Fruit fly (Drosophila melanogaster) whole organism, embryonic: ENCODE measurements around the gene CG10628.
A peak's percentile ranks its signal among the peaks of the same experiment; 100 is the strongest.

Source experiments
- Awh ChIP-seq: fragments of 200-800 bp; sonication (Bioruptor generic); IDR thresholded peaks from 2 replicates; pipeline ENCODE4, ENCODE4 v1.3.6; 2022; ENCODE audit warnings: missing biosample characterization, missing genetic modification characterization
- CG10321 ChIP-seq: fragments of 200-800 bp; sonication (Bioruptor generic); IDR thresholded peaks from 2 replicates; pipeline ENCODE4 v1.3.6; 2022; ENCODE audit warnings: missing biosample characterization, missing genetic modification characterization
- CG10366 ChIP-seq: fragments of 200-800 bp; sonication (Bioruptor generic); IDR thresholded peaks from 2 replicates; pipeline ENCODE4 v1.3.6; 2022; ENCODE audit warnings: missing biosample characterization, missing genetic modification characterization
- CG10959 ChIP-seq: fragments of 200-800 bp; sonication (Bioruptor generic); IDR thresholded peaks from 2 replicates; pipeline ENCODE4 v1.3.6; 2022; ENCODE audit warnings: missing biosample characterization, missing genetic modification characterization
- CG11247 ChIP-seq: fragments of 200-800 bp; sonication (Bioruptor generic); IDR thresholded peaks from 2 replicates; pipeline ENCODE4 v1.3.6; 2022; ENCODE audit warnings: missing biosample characterization, missing genetic modification characterization
- CG11560 ChIP-seq: fragments of 200-800 bp; sonication (Bioruptor generic); IDR thresholded peaks from 3 replicates; pipeline ENCODE4 v1.3.6; 2022; ENCODE audit warnings: missing biosample characterization, missing genetic modification characterization
- CG12769 ChIP-seq: fragments of 200-800 bp; sonication (Bioruptor generic); optimal IDR thresholded peaks from 2 replicates; lab custom pipeline; 2019; ENCODE audit warnings: missing biosample characterization, mild to moderate bottlenecking, missing genetic modification characterization, moderate library complexity
- CG12942 ChIP-seq: fragments of 200-800 bp; sonication (Bioruptor generic); optimal IDR thresholded peaks from 3 replicates; lab custom pipeline; 2016; ENCODE audit warnings: missing biosample characterization, missing genetic modification characterization
- CG13287 ChIP-seq: fragments of 200-800 bp; sonication (Bioruptor generic); IDR thresholded peaks from 2 replicates; pipeline ENCODE4 v1.3.6; 2022; ENCODE audit warnings: missing biosample characterization, missing genetic modification characterization; ENCODE audit not compliant: partially characterized antibody
- CG14710 ChIP-seq: fragments of 200-800 bp; sonication (Bioruptor generic); optimal IDR thresholded peaks from 3 replicates; lab custom pipeline; 2019; ENCODE audit warnings: missing biosample characterization, mild to moderate bottlenecking, missing genetic modification characterization, moderate library complexity
- CG1832 ChIP-seq: fragments of 200-800 bp; sonication (Bioruptor generic); optimal IDR thresholded peaks from 2 replicates; lab custom pipeline; 2017; ENCODE audit warnings: missing biosample characterization, mild to moderate bottlenecking, missing genetic modification characterization, inconsistent platforms
- CG3163 ChIP-seq: fragments of 200-800 bp; sonication (Bioruptor generic); optimal IDR thresholded peaks from 3 replicates; lab custom pipeline; 2016; ENCODE audit warnings: missing biosample characterization, missing genetic modification characterization
- CG32532 ChIP-seq: fragments of 200-800 bp; sonication (Bioruptor generic); IDR thresholded peaks from 2 replicates; pipeline ENCODE4 v1.3.6; 2022; ENCODE audit warnings: missing biosample characterization, missing genetic modification characterization
- CG34422 ChIP-seq: fragments of 200-800 bp; sonication (Bioruptor generic); IDR thresholded peaks from 3 replicates; pipeline ENCODE4 v1.3.6; 2022; ENCODE audit warnings: missing biosample characterization, missing genetic modification characterization
- CG3726 ChIP-seq: fragments of 200-800 bp; sonication (Bioruptor generic); IDR thresholded peaks from 3 replicates; pipeline ENCODE4, ENCODE4 v1.3.6; 2022; ENCODE audit warnings: missing biosample characterization, missing genetic modification characterization
- CG3838 ChIP-seq: fragments of 200-800 bp; sonication (Bioruptor generic); optimal IDR thresholded peaks from 3 replicates; lab custom pipeline; 2016; ENCODE audit warnings: missing biosample characterization, missing genetic modification characterization
- CG4707 ChIP-seq: fragments of 200-800 bp; sonication (Bioruptor generic); optimal IDR thresholded peaks from 2 replicates; lab custom pipeline; 2018; ENCODE audit warnings: missing biosample characterization, mild to moderate bottlenecking, missing genetic modification characterization, moderate library complexity
- CG8089 ChIP-seq: fragments of 200-800 bp; sonication (Bioruptor generic); optimal IDR thresholded peaks from 3 replicates; lab custom pipeline; 2016; ENCODE audit warnings: missing biosample characterization, missing genetic modification characterization
- CG8765 ChIP-seq: fragments of 200-800 bp; sonication (Bioruptor generic); IDR thresholded peaks from 2 replicates; pipeline ENCODE4 v1.3.6; 2022; ENCODE audit warnings: missing biosample characterization, missing genetic modification characterization
- CrebB ChIP-seq: fragments of 200-800 bp; sonication (Bioruptor generic); optimal IDR thresholded peaks from 3 replicates; lab custom pipeline; 2018; ENCODE audit warnings: missing biosample characterization, mild to moderate bottlenecking, missing genetic modification characterization
- Drgx ChIP-seq: fragments of 200-800 bp; sonication (Bioruptor generic); IDR thresholded peaks from 2 replicates; pipeline ENCODE4 v1.3.6; 2022; ENCODE audit warnings: missing biosample characterization, missing genetic modification characterization
- E2f1 ChIP-seq: fragments of 200-800 bp; sonication (Bioruptor generic); IDR thresholded peaks from 2 replicates; pipeline ENCODE4 v1.3.6; 2022; ENCODE audit warnings: missing biosample characterization, missing genetic modification characterization
- GATAe ChIP-seq: fragments of 200-800 bp; sonication (Bioruptor generic); conservative IDR thresholded peaks from 2 replicates; pipeline ENCODE4 v1.3.6; 2022; ENCODE audit warnings: missing biosample characterization, missing genetic modification characterization
- Hr51 ChIP-seq, 2 experiments: fragments of 200-800 bp; sonication (Bioruptor generic); optimal IDR thresholded peaks; 2 replicates in 1 of 2; 3 replicates in 1 of 2; lab custom pipeline; 2016 to 2018; ENCODE audit warnings: missing biosample characterization in 2 of 2, missing genetic modification characterization in 2 of 2, mild to moderate bottlenecking in 1 of 2, moderate library complexity in 1 of 2
- Kr ChIP-seq: fragments of 200-800 bp; sonication (Bioruptor generic); optimal IDR thresholded peaks from 2 replicates; lab custom pipeline; 2017; ENCODE audit warnings: missing biosample characterization, mild to moderate bottlenecking, missing genetic modification characterization
- Med ChIP-seq: fragments of 200-800 bp; sonication (Bioruptor generic); peaks from one replicate; lab custom pipeline; 2016; ENCODE audit warnings: missing biosample characterization, missing genetic modification characterization, mild to moderate bottlenecking, inconsistent platforms, moderate library complexity
- Meics ChIP-seq: fragments of 200-800 bp; sonication (Bioruptor generic); optimal IDR thresholded peaks from 2 replicates; lab custom pipeline; 2017; ENCODE audit warnings: missing biosample characterization, mild to moderate bottlenecking, missing genetic modification characterization
- Nf-YB ChIP-seq: fragments of 200-800 bp; sonication (Bioruptor generic); optimal IDR thresholded peaks from 3 replicates; lab custom pipeline; 2019; ENCODE audit warnings: missing biosample characterization, mild to moderate bottlenecking, missing genetic modification characterization, moderate library complexity
- Nf-YC ChIP-seq: fragments of 200-800 bp; optimal IDR thresholded peaks from 3 replicates; lab custom pipeline; 2019; ENCODE audit warnings: missing biosample characterization, mild to moderate bottlenecking, missing genetic modification characterization, moderate library complexity
- Xrp1 ChIP-seq: fragments of 200-800 bp; sonication (Bioruptor generic); IDR thresholded peaks from 2 replicates; pipeline ENCODE4 v1.3.6; 2022; ENCODE audit warnings: missing biosample characterization, missing genetic modification characterization
- bcd ChIP-seq: fragments of 200-800 bp; sonication (Bioruptor generic); optimal IDR thresholded peaks from 2 replicates; lab custom pipeline; 2017; ENCODE audit warnings: missing biosample characterization, mild to moderate bottlenecking, missing genetic modification characterization
- bigmax ChIP-seq: fragments of 200-800 bp; sonication (Bioruptor generic); optimal IDR thresholded peaks from 2 replicates; lab custom pipeline; 2018; ENCODE audit warnings: missing biosample characterization, mild to moderate bottlenecking, missing genetic modification characterization
- chinmo ChIP-seq: fragments of 200-800 bp; sonication (Bioruptor generic); IDR thresholded peaks from 4 replicates; pipeline ENCODE4 v1.3.6; 2022; ENCODE audit warnings: missing biosample characterization, missing genetic modification characterization; ENCODE audit not compliant: partially characterized antibody
- corto ChIP-seq: fragments of 200-800 bp; sonication (Bioruptor generic); optimal IDR thresholded peaks from 2 replicates; lab custom pipeline; 2016; ENCODE audit warnings: missing biosample characterization, mild to moderate bottlenecking, missing genetic modification characterization, moderate library complexity
- disco-r ChIP-seq: fragments of 200-800 bp; sonication (Bioruptor generic); optimal IDR thresholded peaks from 2 replicates; lab custom pipeline; 2016; ENCODE audit warnings: missing biosample characterization, missing genetic modification characterization
- dpn ChIP-seq, 2 experiments: fragments of 200-800 bp; sonication (Bioruptor generic); optimal IDR thresholded peaks; 3 replicates each; lab custom pipeline; 2016; ENCODE audit warnings: missing biosample characterization in 2 of 2, missing genetic modification characterization in 2 of 2
- eve ChIP-seq, 2 experiments: fragments of >200 bp; optimal IDR thresholded peaks; 2 replicates each; lab custom pipeline; 2017; ENCODE audit warnings: missing biosample characterization in 2 of 2, missing genetic modification characterization in 2 of 2
- ewg ChIP-seq: fragments of 200-800 bp; sonication (Bioruptor generic); optimal IDR thresholded peaks from 3 replicates; lab custom pipeline; 2017; ENCODE audit warnings: mild to moderate bottlenecking, missing biosample characterization, missing genetic modification reagents, missing genetic modification characterization
- exex ChIP-seq: fragments of 200-800 bp; sonication (Bioruptor generic); optimal IDR thresholded peaks from 4 replicates; lab custom pipeline; 2018; ENCODE audit warnings: missing biosample characterization, mild to moderate bottlenecking, missing genetic modification characterization, moderate library complexity
- jigr1 ChIP-seq: fragments of 200-800 bp; sonication (Bioruptor generic); IDR thresholded peaks from 3 replicates; pipeline ENCODE4 v1.3.6; 2022; ENCODE audit warnings: missing biosample characterization, missing genetic modification characterization
- seq ChIP-seq: fragments of 200-800 bp; sonication (Bioruptor generic); IDR thresholded peaks from 2 replicates; pipeline ENCODE4 v1.3.6; 2022; ENCODE audit warnings: missing biosample characterization, missing genetic modification characterization
- sqz ChIP-seq: fragments of 200-800 bp; sonication (Bioruptor generic); optimal IDR thresholded peaks from 3 replicates; lab custom pipeline; 2018; ENCODE audit warnings: missing biosample characterization, mild to moderate bottlenecking, missing genetic modification characterization
- unc-4 ChIP-seq: fragments of 200-800 bp; sonication (Bioruptor generic); IDR thresholded peaks from 2 replicates; pipeline ENCODE4 v1.3.6; 2022; ENCODE audit warnings: missing biosample characterization, missing genetic modification characterization; ENCODE audit not compliant: partially characterized antibody
- usp ChIP-seq: fragments of >200 bp; optimal IDR thresholded peaks from 2 replicates; lab custom pipeline; 2017; ENCODE audit warnings: missing biosample characterization, missing genetic modification characterization
- yki ChIP-seq: fragments of >200 bp; optimal IDR thresholded peaks from 3 replicates; lab custom pipeline; 2018
- zfh2 ChIP-seq: fragments of 200-800 bp; sonication (Bioruptor generic); optimal IDR thresholded peaks from 2 replicates; lab custom pipeline; 2016; ENCODE audit warnings: missing biosample characterization, missing genetic modification characterization

CG10628 gene

dm6 chr2L:19769703-19770102 is 11.3 kb upstream of the CG10628 start (continued):
- TF ChIP-seq Xrp1 (GFP tag; lab: Robert Waterston, UW) (no peak), ewg (GFP tag; lab: Kevin White, UChicago) (no peak), CG8089 (GFP tag; lab: Kevin White, UChicago) (no peak), bcd (GFP tag; lab: Kevin White, UChicago) (no peak), Nf-YB (GFP tag; lab: Kevin White, UChicago) (peak; percentile 97), jigr1 (GFP tag; lab: Robert Waterston, UW) (no peak), unc-4 (GFP tag; lab: Robert Waterston, UW) (no peak), disco-r (GFP tag; lab: Kevin White, UChicago) (no peak), Hr51 (GFP tag; optimal IDR thresholded peaks at IDR 0.05; lab: Kevin White, UChicago) (no peak), CG10321 (GFP tag; lab: Robert Waterston, UW) (peak; percentile 89), GATAe (GFP tag; lab: Robert Waterston, UW) (no peak), usp (GFP tag; lab: Kevin White, UChicago) (no peak), CG3726 (GFP tag; lab: Robert Waterston, UW) (no peak), CG1832 (GFP tag; lab: Kevin White, UChicago) (peak; percentile 69), yki (lab: Kevin White, UChicago) (no peak), CG12942 (GFP tag; lab: Kevin White, UChicago) (no peak)

- TF ChIP-seq CG10321 (GFP tag; lab: Robert Waterston, UW) (peak; percentile 46; the same call in 1 of the 2 replicates), Awh (GFP tag; lab: Robert Waterston, UW) (no peak), CG34422 (GFP tag; lab: Robert Waterston, UW) (0 out of 3 replicates have a peak, but pooled peaks have one; percentile 23), bigmax (GFP tag; lab: Kevin White, UChicago) (no peak), CG1832 (GFP tag; lab: Kevin White, UChicago) (peak; percentile 10), E2f1 (GFP tag; lab: Robert Waterston, UW) (no peak), CG8765 (GFP tag; lab: Robert Waterston, UW) (0 out of 2 replicates have a peak, but pooled peaks have one; percentile 27)
Observed at dm6 chr2L:19768967-19769366, 10.6 kb upstream of the CG10628 start, which contains the start of gene bsh. TSS of gene bsh (minus strand) at chr2L:19769067.

dm6 chr2L:19765406-19765805 is 7.0 kb upstream of the CG10628 start:
- TF ChIP-seq CG10959 (GFP tag; lab: Robert Waterston, UW) (no peak), CG3838 (GFP tag; lab: Kevin White, UChicago) (no peak), CG11560 (no peak), CG4707 (no peak), ewg (GFP tag; lab: Kevin White, UChicago) (peak; percentile 69), Drgx (GFP tag; lab: Robert Waterston, UW) (no peak), Med (GFP tag; lab: Kevin White, UChicago) (peak; percentile 34), CG32532 (GFP tag; lab: Robert Waterston, UW) (no peak), Nf-YB (GFP tag; lab: Kevin White, UChicago) (peak; percentile 83), Nf-YC (tag; lab: Kevin White, UChicago) (peak; percentile 89), seq (GFP tag; lab: Robert Waterston, UW) (peak; percentile 62; the same call in 1 of the 2 replicates), zfh2 (GFP tag; lab: Kevin White, UChicago) (no peak), chinmo (0 out of 4 replicates have a peak, but pooled peaks have one; percentile 49)

- TF ChIP-seq eve (GFP tag; optimal IDR thresholded peaks at IDR 0.05; lab: Kevin White, UChicago): peak in 1 of 2 experiments; percentile 18
- TF ChIP-seq Meics (GFP tag; lab: Kevin White, UChicago): peak; percentile 45
- TF ChIP-seq CrebB (tag; lab: Kevin White, UChicago): no peak
- peak; percentile 17 for TF ChIP-seq CG12769 (tag; lab: Kevin White, UChicago)
- TF ChIP-seq CG14710 (tag; lab: Kevin White, UChicago): peak; percentile 21
- TF ChIP-seq exex (tag; lab: Kevin White, UChicago): peak; percentile 54
- TF ChIP-seq CG11247 (GFP tag; lab: Robert Waterston, UW): no peak
- peak; percentile 91 for TF ChIP-seq CG3163
- TF ChIP-seq Kr: no peak
- TF ChIP-seq corto (GFP tag; lab: Kevin White, UChicago): no peak
- no peak for TF ChIP-seq CG10366 (GFP tag; lab: Robert Waterston, UW)
- TF ChIP-seq dpn (GFP tag; optimal IDR thresholded peaks at IDR 0.05; lab: Kevin White, UChicago): no peak
- TF ChIP-seq CG13287 (GFP tag; lab: Robert Waterston, UW): peak; percentile 23; the same call in 1 of the 2 replicates
- TF ChIP-seq Med (GFP tag; lab: Kevin White, UChicago): peak; percentile 59
- no peak for TF ChIP-seq sqz (GFP tag; lab: Kevin White, UChicago)
Observed at dm6 chr2L:19764581-19765136, 6.2 kb upstream of the CG10628 start.
